Fruit fly (Drosophila melanogaster) whole organism, embryonic: ENCODE data around the gene CG32983.

ENCODE experiments used
- Aef1 ChIP-seq: fragments of 200-800 bp; sonication (Bioruptor generic); IDR thresholded peaks from 3 replicates; pipeline ENCODE4 v1.3.6; 2022; ENCODE audit warnings: missing biosample characterization, missing genetic modification characterization
- Asciz ChIP-seq: fragments of 200-800 bp; sonication (Bioruptor generic); optimal IDR thresholded peaks from 2 replicates; lab custom pipeline; 2017; ENCODE audit warnings: missing biosample characterization, mild to moderate bottlenecking, missing genetic modification characterization, missing genetic modification reagents
- CG10462 ChIP-seq: fragments of 200-800 bp; sonication (Bioruptor generic); optimal IDR thresholded peaks from 2 replicates; lab custom pipeline; 2016; ENCODE audit warnings: missing biosample characterization, missing genetic modification characterization
- CG11504 ChIP-seq: fragments of 200-800 bp; sonication (Bioruptor generic); optimal IDR thresholded peaks from 3 replicates; lab custom pipeline; 2019; ENCODE audit warnings: missing biosample characterization, mild to moderate bottlenecking, missing genetic modification characterization, moderate library complexity
- CG12744 ChIP-seq: fragments of 200-800 bp; sonication (Bioruptor generic); optimal IDR thresholded peaks from 2 replicates; lab custom pipeline; 2016; ENCODE audit warnings: missing biosample characterization, missing genetic modification characterization
- CG13287 ChIP-seq: fragments of 200-800 bp; sonication (Bioruptor generic); IDR thresholded peaks from 2 replicates; pipeline ENCODE4 v1.3.6; 2022; ENCODE audit warnings: missing biosample characterization, missing genetic modification characterization; ENCODE audit not compliant: partially characterized antibody
- CG13624 ChIP-seq: fragments of 200-800 bp; sonication (Bioruptor generic); optimal IDR thresholded peaks from 2 replicates; lab custom pipeline; 2016; ENCODE audit warnings: missing biosample characterization, missing genetic modification characterization
- CG1529 ChIP-seq: fragments of 200-800 bp; sonication (Bioruptor generic); optimal IDR thresholded peaks from 3 replicates; lab custom pipeline; 2018; ENCODE audit warnings: missing biosample characterization, missing genetic modification characterization
- CG15601 ChIP-seq: fragments of 200-800 bp; sonication (Bioruptor generic); optimal IDR thresholded peaks from 3 replicates; lab custom pipeline; 2019; ENCODE audit warnings: missing biosample characterization, mild to moderate bottlenecking, missing genetic modification characterization, moderate library complexity
- CG16779 ChIP-seq: fragments of 200-800 bp; sonication (Bioruptor generic); IDR thresholded peaks from 2 replicates; pipeline ENCODE4 v1.3.6; 2022; ENCODE audit warnings: missing biosample characterization, missing genetic modification characterization
- CG17361 ChIP-seq: fragments of 200-800 bp; sonication (Bioruptor generic); IDR thresholded peaks from 3 replicates; pipeline ENCODE4 v1.3.6; 2022; ENCODE audit warnings: missing biosample characterization, missing genetic modification characterization
- CG17612 ChIP-seq: fragments of 200-800 bp; sonication (Bioruptor generic); IDR thresholded peaks from 2 replicates; pipeline ENCODE4 v1.3.6; 2022; ENCODE audit warnings: missing biosample characterization, missing genetic modification characterization
- CG17912 ChIP-seq: fragments of 200-800 bp; sonication (Bioruptor generic); optimal IDR thresholded peaks from 2 replicates; lab custom pipeline; 2018; ENCODE audit warnings: missing biosample characterization, mild to moderate bottlenecking, missing genetic modification characterization
- CG18011 ChIP-seq: fragments of 200-800 bp; sonication (Bioruptor generic); optimal IDR thresholded peaks from 2 replicates; lab custom pipeline; 2017; ENCODE audit warnings: missing biosample characterization, missing genetic modification characterization, mild to moderate bottlenecking, moderate library complexity, missing genotype
- CG18262 ChIP-seq: fragments of 200-800 bp; optimal IDR thresholded peaks from 3 replicates; lab custom pipeline; 2019; ENCODE audit warnings: missing biosample characterization, mild to moderate bottlenecking, missing genetic modification characterization, moderate library complexity
- CG2120 ChIP-seq: fragments of 200-800 bp; sonication (Bioruptor generic); optimal IDR thresholded peaks from 3 replicates; lab custom pipeline; 2016; ENCODE audit warnings: missing biosample characterization, missing genetic modification characterization
- CG2129 ChIP-seq: fragments of 200-800 bp; sonication (Bioruptor generic); IDR thresholded peaks from 2 replicates; pipeline ENCODE4 v1.3.6; 2022; ENCODE audit warnings: missing biosample characterization, missing genetic modification characterization; ENCODE audit not compliant: partially characterized antibody
- CG4617 ChIP-seq: fragments of 200-800 bp; sonication (Bioruptor generic); optimal IDR thresholded peaks from 3 replicates; lab custom pipeline; 2016; ENCODE audit warnings: missing biosample characterization, missing genetic modification characterization, borderline replicate concordance
- CG4854 ChIP-seq: fragments of 200-800 bp; sonication (Bioruptor generic); optimal IDR thresholded peaks from 2 replicates; lab custom pipeline; 2016; ENCODE audit warnings: missing biosample characterization, missing genetic modification characterization, inconsistent platforms
- CG6175 ChIP-seq: fragments of 200-800 bp; sonication (Bioruptor generic); IDR thresholded peaks from 3 replicates; pipeline ENCODE4 v1.3.6; 2022; ENCODE audit warnings: missing biosample characterization, missing genetic modification characterization
- CG7928 ChIP-seq: fragments of 200-800 bp; sonication (Bioruptor generic); optimal IDR thresholded peaks from 2 replicates; lab custom pipeline; 2017; ENCODE audit warnings: missing biosample characterization, mild to moderate bottlenecking, missing genetic modification characterization
- CG9437 ChIP-seq: fragments of 200-800 bp; sonication (Bioruptor generic); optimal IDR thresholded peaks from 2 replicates; lab custom pipeline; 2018; ENCODE audit warnings: missing biosample characterization, mild to moderate bottlenecking, missing genetic modification characterization
- Dref ChIP-seq: fragments of 200-800 bp; sonication (Bioruptor generic); IDR thresholded peaks from 2 replicates; pipeline ENCODE4 v1.3.6; 2022; ENCODE audit warnings: missing biosample characterization, missing genetic modification characterization
- Elba2 ChIP-seq: fragments of 200-800 bp; sonication (Bioruptor generic); optimal IDR thresholded peaks from 3 replicates; lab custom pipeline; 2016; ENCODE audit warnings: missing biosample characterization, missing genetic modification characterization
- HLH4C ChIP-seq: fragments of 200-800 bp; sonication (Bioruptor generic); IDR thresholded peaks from 3 replicates; pipeline ENCODE4 v1.3.6; 2022; ENCODE audit warnings: missing biosample characterization, missing genetic modification characterization; ENCODE audit not compliant: partially characterized antibody
- HLH54F ChIP-seq: fragments of 200-800 bp; sonication (Bioruptor generic); optimal IDR thresholded peaks from 3 replicates; lab custom pipeline; 2016; ENCODE audit warnings: missing biosample characterization, missing genetic modification characterization
- Rx ChIP-seq: fragments of 200-800 bp; sonication (Bioruptor generic); IDR thresholded peaks from 2 replicates; pipeline ENCODE4 v1.3.6; 2022; ENCODE audit warnings: missing biosample characterization, missing genetic modification characterization
- Tbp ChIP-seq: fragments of >200 bp; optimal IDR thresholded peaks from 2 replicates; lab custom pipeline; 2018; ENCODE audit warnings: missing biosample characterization, missing genetic modification characterization
- ac ChIP-seq: fragments of 200-800 bp; sonication (Bioruptor generic); optimal IDR thresholded peaks from 3 replicates; lab custom pipeline; 2017; ENCODE audit warnings: missing biosample characterization, mild to moderate bottlenecking, missing genetic modification characterization
- bsh ChIP-seq, 2 experiments: fragments of 200-800 bp; sonication (Bioruptor generic); optimal IDR thresholded peaks; 2 replicates each; lab custom pipeline; 2017 to 2018; ENCODE audit warnings: mild to moderate bottlenecking in 2 of 2, missing biosample characterization in 2 of 2, missing genetic modification characterization in 2 of 2, moderate library complexity in 1 of 2
- fd3F ChIP-seq: fragments of 200-800 bp; sonication (Bioruptor generic); optimal IDR thresholded peaks from 2 replicates; lab custom pipeline; 2018; ENCODE audit warnings: missing biosample characterization, mild to moderate bottlenecking, missing genetic modification characterization, moderate library complexity
- gfzf ChIP-seq: fragments of 200-800 bp; sonication (Bioruptor generic); optimal IDR thresholded peaks from 2 replicates; lab custom pipeline; 2016; ENCODE audit warnings: missing biosample characterization, mild to moderate bottlenecking, missing genetic modification characterization, moderate library complexity
- kah ChIP-seq: fragments of 200-800 bp; sonication (Bioruptor generic); optimal IDR thresholded peaks from 2 replicates; lab custom pipeline; 2018; ENCODE audit warnings: missing biosample characterization, mild to moderate bottlenecking, missing genetic modification characterization
- klu ChIP-seq: fragments of 200-800 bp; sonication (Bioruptor generic); IDR thresholded peaks from 2 replicates; pipeline ENCODE4 v1.3.6; 2022; ENCODE audit warnings: missing biosample characterization, missing genetic modification characterization
- maf-S ChIP-seq: fragments of 200-800 bp; sonication (Bioruptor generic); optimal IDR thresholded peaks from 2 replicates; lab custom pipeline; 2016; ENCODE audit warnings: missing biosample characterization, missing genetic modification characterization
- mirr ChIP-seq: fragments of 200-800 bp; sonication (Bioruptor generic); optimal IDR thresholded peaks from 3 replicates; lab custom pipeline; 2018; ENCODE audit warnings: missing biosample characterization, mild to moderate bottlenecking, missing genetic modification characterization
- pb ChIP-seq: fragments of 200-800 bp; sonication (Bioruptor generic); optimal IDR thresholded peaks from 3 replicates; lab custom pipeline; 2016; ENCODE audit warnings: missing biosample characterization, missing genetic modification characterization
- repo ChIP-seq: fragments of 200-800 bp; sonication (Bioruptor generic); optimal IDR thresholded peaks from 2 replicates; lab custom pipeline; 2016; ENCODE audit warnings: missing biosample characterization, missing genetic modification characterization
- sr ChIP-seq: fragments of 200-800 bp; sonication (Bioruptor generic); IDR thresholded peaks from 3 replicates; pipeline ENCODE4 v1.3.6; 2022; ENCODE audit warnings: missing biosample characterization, missing genetic modification characterization
- twi ChIP-seq: fragments of 200-800 bp; optimal IDR thresholded peaks from 2 replicates; lab custom pipeline; 2019; ENCODE audit warnings: missing biosample characterization, mild to moderate bottlenecking, missing genetic modification characterization, moderate library complexity
- yki ChIP-seq: fragments of >200 bp; optimal IDR thresholded peaks from 3 replicates; lab custom pipeline; 2018

Gene CG32983

dm6 chr2L:8862476-8862875 is 3.2 kb upstream of the CG32983 start, which contains the start of gene CG32986:
Gene CG32986, plus strand, starts transcription at chr2L:8862776.
- TF ChIP-seq gfzf (GFP tag; lab: Kevin White, UChicago) (no peak), fd3F (no peak), repo (GFP tag; lab: Kevin White, UChicago) (no peak), ac (GFP tag; lab: Kevin White, UChicago) (no peak), HLH4C (no peak), maf-S (GFP tag; lab: Kevin White, UChicago) (no peak), CG17912 (no peak), CG4617 (no peak), Asciz (no peak), CG6175 (GFP tag; lab: Robert Waterston, UW) (no peak), CG16779 (GFP tag; lab: Robert Waterston, UW) (no peak), sr (GFP tag; lab: Robert Waterston, UW) (no peak), CG2120 (no peak), Aef1 (no peak), CG2129 (no peak), Dref (GFP tag; lab: Robert Waterston, UW) (no peak), klu (GFP tag; lab: Robert Waterston, UW) (no peak)

dm6 chr2L:8863511-8863910 is 2.1 kb upstream of the CG32983 start, which contains the start of gene CG32987:
Gene CG32987, plus strand, starts transcription at chr2L:8863811.
- no peak for TF ChIP-seq CG10462 (GFP tag; lab: Kevin White, UChicago)
- TF ChIP-seq Elba2 (GFP tag; lab: Kevin White, UChicago), result no peak
- TF ChIP-seq CG15601 (tag; lab: Kevin White, UChicago), result no peak
- TF ChIP-seq kah (GFP tag; lab: Kevin White, UChicago), result no peak
- TF ChIP-seq yki (lab: Kevin White, UChicago), result no peak
- TF ChIP-seq CG1529 (GFP tag; lab: Kevin White, UChicago), result no peak
- no peak for TF ChIP-seq Tbp (GFP tag; lab: Kevin White, UChicago)
- no peak for TF ChIP-seq CG13287 (GFP tag; lab: Robert Waterston, UW)
- TF ChIP-seq CG11504 (tag; lab: Kevin White, UChicago), result no peak
- TF ChIP-seq CG9437 (GFP tag; lab: Kevin White, UChicago), result no peak
- TF ChIP-seq CG17612 (GFP tag; lab: Robert Waterston, UW), result no peak

dm6 chr2L:8864564-8864963 is 1.1 kb upstream of the CG32983 start, which contains the start of gene CG32988:
Gene CG32988, plus strand, starts transcription at chr2L:8864864.
- TF ChIP-seq CG13624 (no peak), CG12744 (no peak), bsh (GFP tag; optimal IDR thresholded peaks at IDR 0.05; lab: Kevin White, UChicago) (no peak), CG4854 (GFP tag; lab: Kevin White, UChicago) (no peak), CG18262 (tag; lab: Kevin White, UChicago) (no peak)
- TF ChIP-seq, all 482 proteins: peak for 0

- TF ChIP-seq Rx (GFP tag; lab: Robert Waterston, UW), result no peak
- no peak for TF ChIP-seq mirr (GFP tag; lab: Kevin White, UChicago)
- TF ChIP-seq CG7928 (GFP tag; lab: Kevin White, UChicago), result no peak
- TF ChIP-seq twi, result no peak
- TF ChIP-seq pb (GFP tag; lab: Kevin White, UChicago), result no peak
- TF ChIP-seq HLH54F (GFP tag; lab: Kevin White, UChicago), result no peak
- TF ChIP-seq CG18011 (GFP tag; lab: Kevin White, UChicago), result no peak
- no peak for TF ChIP-seq CG17361 (GFP tag; lab: Robert Waterston, UW)
Measured at dm6 chr2L:8866467-8866866, 817 bp downstream of the CG32983 start, which contains the start of gene CG9483. Gene CG9483, plus strand, starts transcription at chr2L:8866767.
